Worm (Caenorhabditis elegans) whole organism, midembryonic: Measurements from ENCODE around the gene oac-22.

Experiments used
- T22C8.4 ChIP-seq: fragments of 200-800 bp; sonication (Bioruptor generic); IDR thresholded peaks from 2 replicates; pipeline ENCODE4 v1.3.6; 2022; ENCODE audit warnings: missing genetic modification characterization, missing compliant biosample characterization
- flt-1 ChIP-seq: fragments of 200-800 bp; sonication (Bioruptor generic); IDR thresholded peaks from 2 replicates; pipeline ENCODE4 v1.3.6; 2022; ENCODE audit warnings: missing genetic modification characterization, missing compliant biosample characterization
- klf-2 ChIP-seq: fragments of 200-800 bp; sonication (Bioruptor generic); conservative IDR thresholded peaks from 2 replicates; pipeline ENCODE4 v1.3.6; 2022; ENCODE audit warnings: missing genetic modification reagents, missing genetic modification characterization, missing compliant biosample characterization
- ref-1 ChIP-seq: fragments of 200-800 bp; sonication (Bioruptor generic); conservative IDR thresholded peaks from 2 replicates; pipeline ENCODE4 v1.3.6; 2022; ENCODE audit warnings: missing genetic modification reagents, missing genetic modification characterization, missing compliant biosample characterization
- tab-1 ChIP-seq: fragments of 200-800 bp; sonication (Bioruptor generic); IDR thresholded peaks from 2 replicates; pipeline ENCODE4 v1.3.6; 2022; ENCODE audit warnings: missing genetic modification characterization, missing compliant biosample characterization
- ztf-23 ChIP-seq: fragments of 200-800 bp; sonication (Bioruptor generic); IDR thresholded peaks from 2 replicates; pipeline ENCODE4 v1.3.6; 2022; ENCODE audit warnings: missing genetic modification reagents, missing genetic modification characterization, missing compliant biosample characterization

ce11 chrIV:3917405-3917804 is 31.9 kb downstream of the oac-22 start, which contains the start of gene F56D6.14:
- TF ChIP-seq ref-1 (GFP tag; lab: Robert Waterston, UW) (no peak), flt-1 (GFP tag; lab: Robert Waterston, UW) (no peak), ztf-23 (GFP tag; lab: Robert Waterston, UW) (no peak), T22C8.4 (GFP tag; lab: Robert Waterston, UW) (no peak), tab-1 (no peak), klf-2 (GFP tag; lab: Robert Waterston, UW) (no peak)
